Fruit fly (Drosophila melanogaster) whole organism, embryonic: ENCODE data around the gene Cpr12A.
A peak's percentile ranks its signal among the peaks of the same experiment; 100 is the strongest.

Experiments used
- Ada2b ChIP-seq: fragments of 200-800 bp; sonication (Bioruptor generic); IDR thresholded peaks from 2 replicates; pipeline ENCODE4 v1.3.6; 2022; ENCODE audit warnings: missing biosample characterization, missing genetic modification characterization
- Aef1 ChIP-seq: fragments of 200-800 bp; sonication (Bioruptor generic); IDR thresholded peaks from 3 replicates; pipeline ENCODE4 v1.3.6; 2022; ENCODE audit warnings: missing biosample characterization, missing genetic modification characterization
- Blimp-1 ChIP-seq: fragments of 200-800 bp; sonication (Bioruptor generic); optimal IDR thresholded peaks from 3 replicates; lab custom pipeline; 2018; ENCODE audit warnings: missing biosample characterization, missing genetic modification characterization, mild to moderate bottlenecking, moderate library complexity, missing genetic modification reagents
- CG10366 ChIP-seq: fragments of 200-800 bp; sonication (Bioruptor generic); IDR thresholded peaks from 2 replicates; pipeline ENCODE4 v1.3.6; 2022; ENCODE audit warnings: missing biosample characterization, missing genetic modification characterization
- CG11247 ChIP-seq: fragments of 200-800 bp; sonication (Bioruptor generic); IDR thresholded peaks from 2 replicates; pipeline ENCODE4 v1.3.6; 2022; ENCODE audit warnings: missing biosample characterization, missing genetic modification characterization
- CG12391 ChIP-seq: fragments of 200-800 bp; sonication (Bioruptor generic); optimal IDR thresholded peaks from 3 replicates; lab custom pipeline; 2018; ENCODE audit warnings: missing biosample characterization, mild to moderate bottlenecking, missing genetic modification characterization, moderate library complexity
- CG13296 ChIP-seq: fragments of 200-800 bp; sonication (Bioruptor generic); optimal IDR thresholded peaks from 3 replicates; lab custom pipeline; 2018; ENCODE audit warnings: missing biosample characterization, mild to moderate bottlenecking, missing genetic modification characterization
- CG14014 ChIP-seq: fragments of 200-800 bp; sonication (Bioruptor generic); IDR thresholded peaks from 2 replicates; pipeline ENCODE4 v1.3.6; 2022; ENCODE audit warnings: missing biosample characterization, missing genetic modification characterization
- CG14667 ChIP-seq: fragments of 200-800 bp; sonication (Bioruptor generic); IDR thresholded peaks from 2 replicates; pipeline ENCODE4 v1.3.6; 2022; ENCODE audit warnings: missing biosample characterization, missing genetic modification characterization
- CG15269 ChIP-seq: fragments of 200-800 bp; sonication (Bioruptor generic); optimal IDR thresholded peaks from 2 replicates; lab custom pipeline; 2018; ENCODE audit warnings: missing biosample characterization, mild to moderate bottlenecking, missing genetic modification characterization, moderate library complexity
- CG17359 ChIP-seq: fragments of 200-800 bp; sonication (Bioruptor generic); optimal IDR thresholded peaks from 3 replicates; lab custom pipeline; 2018; ENCODE audit warnings: missing biosample characterization, mild to moderate bottlenecking, missing genetic modification characterization, moderate library complexity
- CG18599 ChIP-seq: fragments of 200-800 bp; sonication (Bioruptor generic); optimal IDR thresholded peaks from 3 replicates; lab custom pipeline; 2017; ENCODE audit warnings: missing biosample characterization, missing genetic modification characterization, mild to moderate bottlenecking, moderate library complexity, missing genetic modification reagents
- CG2120 ChIP-seq: fragments of 200-800 bp; sonication (Bioruptor generic); optimal IDR thresholded peaks from 3 replicates; lab custom pipeline; 2016; ENCODE audit warnings: missing biosample characterization, missing genetic modification characterization
- CG2678 ChIP-seq: fragments of 200-800 bp; sonication (Bioruptor generic); optimal IDR thresholded peaks from 3 replicates; lab custom pipeline; 2019; ENCODE audit warnings: missing biosample characterization, mild to moderate bottlenecking, missing genetic modification characterization, moderate library complexity
- CG3847 ChIP-seq: fragments of 200-800 bp; sonication (Bioruptor generic); IDR thresholded peaks from 2 replicates; pipeline ENCODE4 v1.3.6; 2022; ENCODE audit warnings: missing biosample characterization, missing genetic modification characterization
- CG6689 ChIP-seq: fragments of 200-800 bp; sonication (Bioruptor generic); IDR thresholded peaks from 2 replicates; pipeline ENCODE4 v1.3.6; 2022; ENCODE audit warnings: missing biosample characterization, missing genetic modification characterization
- CG7372 ChIP-seq: fragments of 200-800 bp; sonication (Bioruptor generic); IDR thresholded peaks from 2 replicates; pipeline ENCODE4 v1.3.6; 2022; ENCODE audit warnings: missing biosample characterization, missing genetic modification characterization
- CoRest ChIP-seq: fragments of 200-800 bp; sonication (Bioruptor generic); optimal IDR thresholded peaks from 3 replicates; lab custom pipeline; 2018; ENCODE audit warnings: missing biosample characterization, mild to moderate bottlenecking, missing genetic modification characterization, moderate library complexity
- CrebB ChIP-seq: fragments of 200-800 bp; sonication (Bioruptor generic); optimal IDR thresholded peaks from 3 replicates; lab custom pipeline; 2018; ENCODE audit warnings: missing biosample characterization, mild to moderate bottlenecking, missing genetic modification characterization
- Fer3 ChIP-seq: fragments of 200-800 bp; sonication (Bioruptor generic); optimal IDR thresholded peaks from 2 replicates; lab custom pipeline; 2018; ENCODE audit warnings: missing biosample characterization, mild to moderate bottlenecking, missing genetic modification characterization, moderate library complexity
- GATAe ChIP-seq: fragments of 200-800 bp; sonication (Bioruptor generic); conservative IDR thresholded peaks from 2 replicates; pipeline ENCODE4 v1.3.6; 2022; ENCODE audit warnings: missing biosample characterization, missing genetic modification characterization
- HLH54F ChIP-seq: fragments of 200-800 bp; sonication (Bioruptor generic); optimal IDR thresholded peaks from 3 replicates; lab custom pipeline; 2016; ENCODE audit warnings: missing biosample characterization, missing genetic modification characterization
- Hr3 ChIP-seq: fragments of 200-800 bp; sonication (Bioruptor generic); optimal IDR thresholded peaks from 3 replicates; lab custom pipeline; 2016; ENCODE audit warnings: missing biosample characterization, missing genetic modification characterization
- Med ChIP-seq: fragments of 200-800 bp; sonication (Bioruptor generic); peaks from one replicate; lab custom pipeline; 2016; ENCODE audit warnings: missing biosample characterization, missing genetic modification characterization, mild to moderate bottlenecking, inconsistent platforms, moderate library complexity
- Pdp1 ChIP-seq, 2 experiments: fragments of 200-800 bp; sonication (Bioruptor generic); optimal IDR thresholded peaks; 3 replicates each; lab custom pipeline; 2016; ENCODE audit warnings: missing biosample characterization in 2 of 2, missing genetic modification characterization in 2 of 2, mild to moderate bottlenecking in 1 of 2, moderate library complexity in 1 of 2
- Scr ChIP-seq: fragments of 200-800 bp; sonication (Bioruptor generic); IDR thresholded peaks from 2 replicates; pipeline ENCODE4 v1.3.6; 2022; ENCODE audit warnings: missing biosample characterization, missing genetic modification characterization; ENCODE audit not compliant: partially characterized antibody
- Xrp1 ChIP-seq: fragments of 200-800 bp; sonication (Bioruptor generic); IDR thresholded peaks from 2 replicates; pipeline ENCODE4 v1.3.6; 2022; ENCODE audit warnings: missing biosample characterization, missing genetic modification characterization
- amos ChIP-seq: fragments of 200-800 bp; sonication (Bioruptor generic); IDR thresholded peaks from 2 replicates; pipeline ENCODE4 v1.3.6; 2022; ENCODE audit warnings: missing biosample characterization, missing genetic modification characterization; ENCODE audit not compliant: partially characterized antibody
- dati ChIP-seq: fragments of 200-800 bp; sonication (Bioruptor generic); IDR thresholded peaks from 2 replicates; pipeline ENCODE4 v1.3.6; 2022; ENCODE audit warnings: missing biosample characterization, missing genetic modification characterization
- dmrt99B ChIP-seq: fragments of 200-800 bp; sonication (Bioruptor generic); optimal IDR thresholded peaks from 2 replicates; lab custom pipeline; 2018; ENCODE audit warnings: missing biosample characterization, mild to moderate bottlenecking, missing genetic modification characterization, moderate library complexity
- fd96Cb ChIP-seq: fragments of 200-800 bp; sonication (Bioruptor generic); optimal IDR thresholded peaks from 2 replicates; lab custom pipeline; 2018; ENCODE audit warnings: missing biosample characterization, mild to moderate bottlenecking, missing genetic modification characterization, moderate library complexity
- gem ChIP-seq: fragments of 200-800 bp; sonication (Bioruptor generic); optimal IDR thresholded peaks from 2 replicates; lab custom pipeline; 2019; ENCODE audit warnings: missing biosample characterization, mild to moderate bottlenecking, missing genetic modification characterization, moderate library complexity
- hb ChIP-seq: fragments of 200-800 bp; sonication (Bioruptor generic); IDR thresholded peaks from 3 replicates; pipeline ENCODE4 v1.3.6; 2022; ENCODE audit warnings: missing biosample characterization, missing genetic modification characterization; ENCODE audit not compliant: partially characterized antibody
- lab ChIP-seq: fragments of 200-800 bp; sonication (Bioruptor generic); optimal IDR thresholded peaks from 3 replicates; lab custom pipeline; 2017; ENCODE audit warnings: missing biosample characterization, missing genetic modification characterization, mild to moderate bottlenecking, moderate library complexity, missing genetic modification reagents
- lilli ChIP-seq: fragments of 200-800 bp; sonication (Bioruptor generic); optimal IDR thresholded peaks from 3 replicates; lab custom pipeline; 2016; ENCODE audit warnings: missing biosample characterization, missing genetic modification characterization
- lmd ChIP-seq: fragments of 200-800 bp; sonication (Bioruptor generic); IDR thresholded peaks from 2 replicates; pipeline ENCODE4 v1.3.6; 2022; ENCODE audit warnings: missing biosample characterization, missing genetic modification characterization
- mirr ChIP-seq: fragments of 200-800 bp; sonication (Bioruptor generic); optimal IDR thresholded peaks from 3 replicates; lab custom pipeline; 2018; ENCODE audit warnings: missing biosample characterization, mild to moderate bottlenecking, missing genetic modification characterization
- nerfin-2 ChIP-seq: fragments of 200-800 bp; sonication (Bioruptor generic); IDR thresholded peaks from 2 replicates; pipeline ENCODE4 v1.3.6; 2022; ENCODE audit warnings: missing biosample characterization, missing genetic modification characterization; ENCODE audit not compliant: partially characterized antibody
- nom ChIP-seq: fragments of 200-800 bp; sonication (Bioruptor generic); optimal IDR thresholded peaks from 2 replicates; lab custom pipeline; 2017; ENCODE audit warnings: missing biosample characterization, missing genetic modification characterization, mild to moderate bottlenecking, moderate library complexity, missing genetic modification reagents
- otp ChIP-seq: fragments of 200-800 bp; sonication (Bioruptor generic); IDR thresholded peaks from 3 replicates; pipeline ENCODE4, ENCODE4 v1.3.6; 2022; ENCODE audit warnings: missing biosample characterization, missing genetic modification characterization
- pan ChIP-seq, 4 experiments: fragments of >200 bp in 3 of 4; fragments of 200-800 bp in 1 of 4; sonication (Bioruptor generic) in 1 of 4; optimal IDR thresholded peaks in 3 of 4; IDR thresholded peaks in 1 of 4; 2 replicates each; pipeline versions ENCODE4 v1.3.6 to Lab custom; 2017 to 2022; ENCODE audit warnings: missing biosample characterization in 2 of 4, missing genetic modification characterization in 2 of 4, mixed read lengths in 1 of 4
- phol ChIP-seq: fragments of 200-800 bp; sonication (Bioruptor generic); optimal IDR thresholded peaks from 3 replicates; lab custom pipeline; 2018; ENCODE audit warnings: missing biosample characterization, mild to moderate bottlenecking, missing genetic modification characterization, moderate library complexity
- pum ChIP-seq: fragments of 200-800 bp; sonication (Bioruptor generic); optimal IDR thresholded peaks from 2 replicates; lab custom pipeline; 2016; ENCODE audit warnings: missing biosample characterization, missing genetic modification characterization
- row ChIP-seq: fragments of 200-800 bp; sonication (Bioruptor generic); IDR thresholded peaks from 3 replicates; pipeline ENCODE4 v1.3.6; 2022; ENCODE audit warnings: missing biosample characterization, missing genetic modification characterization
- tio ChIP-seq: fragments of 200-800 bp; sonication (Bioruptor generic); optimal IDR thresholded peaks from 2 replicates; lab custom pipeline; 2017; ENCODE audit warnings: missing biosample characterization, missing genetic modification characterization, inconsistent platforms
- vvl ChIP-seq: fragments of 200-800 bp; sonication (Bioruptor generic); IDR thresholded peaks from 2 replicates; pipeline ENCODE4 v1.3.6; 2022; ENCODE audit warnings: missing biosample characterization, missing genetic modification characterization
- yki ChIP-seq: fragments of >200 bp; optimal IDR thresholded peaks from 3 replicates; lab custom pipeline; 2018
- zfh1 ChIP-seq: fragments of 200-800 bp; sonication (Bioruptor generic); IDR thresholded peaks from 3 replicates; pipeline ENCODE4 v1.3.6; 2022; ENCODE audit warnings: missing biosample characterization, missing genetic modification characterization
- zfh2 ChIP-seq: fragments of 200-800 bp; sonication (Bioruptor generic); optimal IDR thresholded peaks from 2 replicates; lab custom pipeline; 2016; ENCODE audit warnings: missing biosample characterization, missing genetic modification characterization

Gene Cpr12A

DNA sequence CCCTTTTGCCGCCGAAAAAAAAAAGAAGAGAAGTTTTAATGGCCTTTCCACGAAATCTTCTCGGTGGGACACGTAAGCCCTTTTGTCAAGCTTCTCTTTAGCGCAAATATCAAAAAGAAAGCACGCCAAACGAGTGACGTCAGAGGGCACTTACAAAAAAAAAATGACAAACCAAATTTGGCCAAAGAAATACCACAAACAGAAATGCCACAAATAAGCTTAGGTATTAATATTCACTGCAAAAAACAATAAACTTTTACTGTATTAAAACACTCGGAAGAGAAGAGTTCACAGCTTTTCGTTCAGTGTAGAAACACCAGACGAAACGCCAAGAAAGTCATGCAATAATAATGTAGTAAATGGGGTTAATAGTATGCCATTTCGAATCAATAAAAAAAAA, 24.7 kb downstream of the Cpr12A start (continued):
- TF ChIP-seq Fer3 (tag; lab: Kevin White, UChicago) (no peak), yki (lab: Kevin White, UChicago) (no peak), Aef1 (GFP tag; lab: Robert Waterston, UW) (0 out of 3 replicates have a peak, but pooled peaks have one; percentile 18), hb (GFP tag; lab: Robert Waterston, UW) (no peak), HLH54F (GFP tag; lab: Kevin White, UChicago) (no peak), pan (optimal IDR thresholded peaks at IDR 0.05; lab: Kevin White, UChicago) (no peak), pan (GFP tag; optimal IDR thresholded peaks at IDR 0.05 in 1 of 2, IDR thresholded peaks at IDR 0.05 in 1 of 2) (peak in 1 of 2 experiments; percentile 52), CG11247 (peak; percentile 18; the same call in 1 of the 2 replicates), amos (no peak), otp (0 out of 3 replicates have a peak, but pooled peaks have one; percentile 17), CG17359 (tag; lab: Kevin White, UChicago) (peak; percentile 24), phol (tag; lab: Kevin White, UChicago) (peak; percentile 14), nerfin-2 (GFP tag; lab: Robert Waterston, UW) (no peak), fd96Cb (tag; lab: Kevin White, UChicago) (peak; percentile 18), row (peak; percentile 55; the same call in 2 of the 3 replicates), pum (GFP tag; lab: Kevin White, UChicago) (no peak), zfh2 (GFP tag; lab: Kevin White, UChicago) (peak; percentile 4), CG6689 (GFP tag; lab: Robert Waterston, UW) (peak; percentile 34; the same call in 1 of the 2 replicates), CoRest (peak; percentile 9), CG14667 (peak; percentile 25; the same call in 1 of the 2 replicates), CG3847 (GFP tag; lab: Robert Waterston, UW) (peak; percentile 45), nom (GFP tag; lab: Kevin White, UChicago) (no peak), CG2678 (peak; percentile 43), CG12391 (tag; lab: Kevin White, UChicago) (peak; percentile 4), zfh1 (GFP tag; lab: Robert Waterston, UW) (peak; percentile 50; the same call in 1 of the 3 replicates), lab (peak; percentile 37), CG13296 (GFP tag; lab: Kevin White, UChicago) (peak; percentile 8), dati (GFP tag; lab: Robert Waterston, UW) (no peak), mirr (GFP tag; lab: Kevin White, UChicago) (no peak), dmrt99B (peak; percentile 47), GATAe (GFP tag; lab: Robert Waterston, UW) (no peak), CG10366 (GFP tag; lab: Robert Waterston, UW) (peak; percentile 21; the same call in 1 of the 2 replicates), Blimp-1 (GFP tag; lab: Kevin White, UChicago) (peak; percentile 34), tio (GFP tag; lab: Kevin White, UChicago) (no peak), Med (GFP tag; lab: Kevin White, UChicago) (peak; percentile 82), CrebB (tag; lab: Kevin White, UChicago) (no peak), Hr3 (GFP tag; lab: Kevin White, UChicago) (no peak), CG7372 (no peak), CG18599 (GFP tag; lab: Kevin White, UChicago) (peak; percentile 25), vvl (GFP tag; lab: Robert Waterston, UW) (peak; percentile 44), lmd (GFP tag; lab: Robert Waterston, UW) (peak; percentile 39; the same call in 1 of the 2 replicates), lilli (GFP tag; lab: Kevin White, UChicago) (no peak), Pdp1 (GFP tag; optimal IDR thresholded peaks at IDR 0.05; lab: Kevin White, UChicago) (peak in 1 of 2 experiments; percentile 10), gem (tag; lab: Kevin White, UChicago) (peak; percentile 46), Ada2b (GFP tag; lab: Robert Waterston, UW) (peak; percentile 52), CG14014 (peak; percentile 22; the same call in 1 of the 2 replicates), Xrp1 (peak; percentile 46; the same call in 1 of the 2 replicates), CG2120 (peak; percentile 25), CG15269 (tag; lab: Kevin White, UChicago) (peak; percentile 14), Scr (GFP tag; lab: Robert Waterston, UW) (no peak)
